Worm (Caenorhabditis elegans): ENCODE data around the gene C27F2.7.

The C27F2.7 gene

ce11 chrIII:5010723-5011122 is 26.4 kb upstream of the C27F2.7 start:
- TF ChIP-seq sox-4 (tag; optimal IDR thresholded peaks at IDR 0.05) (no peak), fkh-6 (tag; optimal IDR thresholded peaks at IDR 0.05) (no peak), hlh-15 (tag; optimal IDR thresholded peaks at IDR 0.05) (no peak), ceh-31 (tag; optimal IDR thresholded peaks at IDR 0.05) (no peak), ceh-14 (tag; optimal IDR thresholded peaks at IDR 0.05) (no peak), tbx-2 (tag; optimal IDR thresholded peaks at IDR 0.05) (no peak), K02D7.2 (tag; optimal IDR thresholded peaks at IDR 0.05) (no peak), ama-1 (optimal IDR thresholded peaks at IDR 0.05) (no peak), ceh-48 (tag; optimal IDR thresholded peaks at IDR 0.05) (no peak), ceh-45 (GFP tag; IDR thresholded peaks at IDR 0.05) (no peak), ceh-22 (tag; optimal IDR thresholded peaks at IDR 0.05) (no peak), ceh-30 (tag; optimal IDR thresholded peaks at IDR 0.05) (no peak), pag-3 (tag; optimal IDR thresholded peaks at IDR 0.05; ENCODE audit: borderline replicate concordance) (no peak), ceh-2 (tag; optimal IDR thresholded peaks at IDR 0.05) (no peak), madf-2 (tag; optimal IDR thresholded peaks at IDR 0.05) (no peak), fkh-10 (GFP tag; optimal IDR thresholded peaks at IDR 0.05) (no peak)

ce11 chrIII:5008730-5009129 is 24.4 kb upstream of the C27F2.7 start, which contains the start of gene R144.11:
TSS of gene R144.11 (minus strand) at chrIII:5008830.
- no peak for TF ChIP-seq sox-4 (tag; optimal IDR thresholded peaks at IDR 0.05)

ce11 chrIII:5006881-5007280 is 22.6 kb upstream of the C27F2.7 start, which contains the start of gene R144.12:
TSS of gene R144.12 (minus strand) at chrIII:5006981.
- TF ChIP-seq ets-4 (tag; optimal IDR thresholded peaks at IDR 0.05) (no peak), K09A11.1 (tag; optimal IDR thresholded peaks at IDR 0.05; ENCODE audit: insufficient read depth) (no peak), pha-4 (tag; optimal IDR thresholded peaks at IDR 0.05) (no peak), ceh-6 (GFP tag; optimal IDR thresholded peaks at IDR 0.05) (no peak), ahr-1 (tag; optimal IDR thresholded peaks at IDR 0.05) (no peak), C38D4.7 (GFP tag; optimal IDR thresholded peaks at IDR 0.05) (no peak), fkh-6 (tag; optimal IDR thresholded peaks at IDR 0.05) (no peak), lin-11 (tag; optimal IDR thresholded peaks at IDR 0.05) (no peak), pat-9 (tag; optimal IDR thresholded peaks at IDR 0.05) (no peak), nhr-232 (tag; optimal IDR thresholded peaks at IDR 0.05) (no peak), fkh-10 (GFP tag; optimal IDR thresholded peaks at IDR 0.05) (no peak), unc-3 (GFP tag; conservative IDR thresholded peaks at IDR 0.05) (no peak), unc-3 (tag; optimal IDR thresholded peaks at IDR 0.05) (no peak), ztf-16 (tag; optimal IDR thresholded peaks at IDR 0.05) (no peak), unc-42 (tag; optimal IDR thresholded peaks at IDR 0.05) (no peak), ceh-30 (tag; optimal IDR thresholded peaks at IDR 0.05) (no peak), elt-4 (tag; optimal IDR thresholded peaks at IDR 0.05) (no peak), nfya-1 (tag; optimal IDR thresholded peaks at IDR 0.05) (no peak), eyg-1 (tag; optimal IDR thresholded peaks at IDR 0.05) (no peak), hlh-6 (tag; optimal IDR thresholded peaks at IDR 0.05) (no peak)

ce11 chrIII:5004621-5005020 is 20.3 kb upstream of the C27F2.7 start, which contains the start of gene R144.6:
TSS of gene R144.6 (minus strand) at chrIII:5004721.
- no peak for TF ChIP-seq pha-4 (tag; optimal IDR thresholded peaks at IDR 0.05)
- TF ChIP-seq ama-1 (optimal IDR thresholded peaks at IDR 0.05): no peak
- TF ChIP-seq sox-4 (tag; optimal IDR thresholded peaks at IDR 0.05): no peak

- no peak for TF ChIP-seq che-1 (tag; optimal IDR thresholded peaks at IDR 0.05)
- TF ChIP-seq pat-9 (tag; optimal IDR thresholded peaks at IDR 0.05): no peak
- no peak for TF ChIP-seq gmeb-2 (tag; optimal IDR thresholded peaks at IDR 0.05)
- no peak for TF ChIP-seq T23F11.4 (GFP tag; optimal IDR thresholded peaks at IDR 0.05)
- TF ChIP-seq fkh-10 (GFP tag; optimal IDR thresholded peaks at IDR 0.05): no peak
- no peak for TF ChIP-seq unc-3 (GFP tag; conservative IDR thresholded peaks at IDR 0.05)
- no peak for TF ChIP-seq unc-3 (tag; optimal IDR thresholded peaks at IDR 0.05)
- TF ChIP-seq C08G9.2 (tag; optimal IDR thresholded peaks at IDR 0.05): no peak
- TF ChIP-seq pha-4 (tag; optimal IDR thresholded peaks at IDR 0.05): no peak
- no peak for TF ChIP-seq syd-9 (tag; optimal IDR thresholded peaks at IDR 0.05)
- no peak for TF ChIP-seq madf-2 (tag; optimal IDR thresholded peaks at IDR 0.05)
- TF ChIP-seq ets-4 (tag; optimal IDR thresholded peaks at IDR 0.05): no peak
- no peak for TF ChIP-seq rnt-1 (tag; optimal IDR thresholded peaks at IDR 0.05)
- no peak for TF ChIP-seq odd-2 (tag; optimal IDR thresholded peaks at IDR 0.05)
- TF ChIP-seq ceh-30 (tag; optimal IDR thresholded peaks at IDR 0.05): no peak
- no peak for TF ChIP-seq fkh-6 (tag; optimal IDR thresholded peaks at IDR 0.05)
These were observed 17.9 kb upstream of the C27F2.7 start, which contains the start of gene R144.10 for ce11 chrIII:5002231-5002630. TSS of gene R144.10 (minus strand) at chrIII:5002331.

Data from whole organism, late embryonic.